Worm (Caenorhabditis elegans) whole organism, L1 larva: ENCODE results near the gene sre-12.

Experiments used
- Y116A8C.19 ChIP-seq: sonication (generic microtip); optimal IDR thresholded peaks from 2 replicates; lab custom pipeline; 2016; ENCODE audit warnings: missing compliant biosample characterization, missing genetic modification characterization, borderline replicate concordance
- ceh-82 ChIP-seq, 3 experiments: fragments of 150-350 bp in 1 of 3; sonication (generic microtip) in 2 of 3; optimal IDR thresholded peaks; 2 replicates each; lab custom pipeline; 2014 to 2017; ENCODE audit warnings: missing biosample characterization in 3 of 3, missing genetic modification characterization in 3 of 3
- ces-1 ChIP-seq: fragments of 150-350 bp; optimal IDR thresholded peaks from 2 replicates; lab custom pipeline; 2014; ENCODE audit warnings: missing biosample characterization, missing genetic modification reagents, missing genetic modification characterization
- fkh-10 ChIP-seq: sonication (generic microtip); optimal IDR thresholded peaks from 2 replicates; lab custom pipeline; 2017; ENCODE audit warnings: missing biosample characterization, missing genetic modification reagents, missing genetic modification characterization
- fkh-4 ChIP-seq: sonication (generic microtip); optimal IDR thresholded peaks from 2 replicates; lab custom pipeline; 2016; ENCODE audit warnings: missing compliant biosample characterization, missing genetic modification characterization, borderline replicate concordance
- grh-1 ChIP-seq: fragments of 200-800 bp; sonication (Bioruptor generic); IDR thresholded peaks from 2 replicates; pipeline ENCODE4 v1.3.6; 2022; ENCODE audit warnings: missing genetic modification reagents, missing genetic modification characterization, missing compliant biosample characterization
- nhr-11 ChIP-seq: fragments of 150-350 bp; optimal IDR thresholded peaks from 2 replicates; lab custom pipeline; 2014; ENCODE audit warnings: missing biosample characterization, missing genetic modification characterization
- nhr-28 ChIP-seq: fragments of 150-350 bp; optimal IDR thresholded peaks from 2 replicates; lab custom pipeline; 2014; ENCODE audit warnings: missing biosample characterization, missing genetic modification characterization
- nhr-76 ChIP-seq: sonication (generic microtip); optimal IDR thresholded peaks from 2 replicates; lab custom pipeline; 2017; ENCODE audit warnings: missing biosample characterization, missing genetic modification characterization
- nhr-84 ChIP-seq: sonication (generic microtip); optimal IDR thresholded peaks from 2 replicates; lab custom pipeline; 2017; ENCODE audit warnings: missing biosample characterization, missing genetic modification characterization
- pag-3 ChIP-seq: sonication (generic microtip); optimal IDR thresholded peaks from 2 replicates; lab custom pipeline; 2017; ENCODE audit warnings: missing genetic modification characterization, mild to moderate bottlenecking, missing compliant biosample characterization, antibody characterized with exemption, borderline replicate concordance; ENCODE audit not compliant: insufficient read depth
- sptf-1 ChIP-seq: fragments of 150-350 bp; optimal IDR thresholded peaks from 2 replicates; lab custom pipeline; 2014; ENCODE audit warnings: missing biosample characterization, missing genetic modification characterization
- unc-62 ChIP-seq: fragments of 150-350 bp; optimal IDR thresholded peaks from 2 replicates; lab custom pipeline; 2014; ENCODE audit warnings: missing biosample characterization, missing genetic modification reagents, missing genetic modification characterization
- unc-86 ChIP-seq: sonication (generic microtip); optimal IDR thresholded peaks from 2 replicates; lab custom pipeline; 2016; ENCODE audit warnings: missing genetic modification characterization, missing compliant biosample characterization

DNA sequence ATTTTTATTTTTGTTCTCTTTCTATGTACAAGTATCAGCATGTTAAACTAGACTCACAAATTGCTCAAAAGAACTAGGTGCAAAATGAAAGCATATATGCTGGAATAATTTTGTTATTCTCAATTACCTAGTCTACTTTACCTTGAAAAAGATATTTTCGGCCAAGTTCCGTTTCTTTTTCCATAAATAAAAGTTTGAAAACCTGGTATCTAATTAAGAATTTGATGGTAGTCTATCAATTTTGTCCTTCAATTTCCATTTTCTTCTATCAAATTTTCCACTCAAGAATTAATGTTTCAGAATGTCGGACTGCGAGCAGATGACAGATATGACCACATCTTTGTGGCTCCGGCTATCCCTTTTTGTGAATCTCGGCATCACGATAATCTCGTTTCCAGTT is 24.9 kb upstream of the sre-12 start, which contains the start of gene srab-4:
- no peak for TF ChIP-seq nhr-11 (tag; lab: Kevin White, UChicago)
- no peak for TF ChIP-seq nhr-28 (tag; lab: Kevin White, UChicago)
- TF ChIP-seq fkh-10 (GFP tag; lab: Kevin White, UChicago): no peak
- TF ChIP-seq unc-86 (tag; lab: Kevin White, UChicago): no peak
- TF ChIP-seq ces-1 (GFP tag; lab: Kevin White, UChicago): no peak
- TF ChIP-seq ceh-82 (tag; optimal IDR thresholded peaks at IDR 0.05; lab: Kevin White, UChicago): no peak
- no peak for TF ChIP-seq grh-1 (GFP tag; lab: Robert Waterston, UW)
- no peak for TF ChIP-seq nhr-84 (tag; lab: Kevin White, UChicago)
- no peak for TF ChIP-seq fkh-4 (tag; lab: Kevin White, UChicago)
- TF ChIP-seq pag-3 (tag; lab: Kevin White, UChicago): no peak
- no peak for TF ChIP-seq sptf-1
- TF ChIP-seq unc-62 (GFP tag; lab: Kevin White, UChicago): no peak
- no peak for TF ChIP-seq nhr-76 (tag; lab: Kevin White, UChicago)
- no peak for TF ChIP-seq Y116A8C.19 (tag; lab: Kevin White, UChicago)
